Fruit fly (Drosophila melanogaster) whole organism, embryonic: Measurements from ENCODE around the gene CG11068.

Experiments used
- Blimp-1 ChIP-seq: fragments of 200-800 bp; sonication (Bioruptor generic); optimal IDR thresholded peaks from 3 replicates; lab custom pipeline; 2018; ENCODE audit warnings: missing biosample characterization, missing genetic modification characterization, mild to moderate bottlenecking, moderate library complexity, missing genetic modification reagents
- CG11085 ChIP-seq: fragments of 200-800 bp; sonication (Bioruptor generic); IDR thresholded peaks from 2 replicates; pipeline ENCODE4 v1.3.6; 2022; ENCODE audit warnings: missing biosample characterization, missing genetic modification characterization
- CG11560 ChIP-seq: fragments of 200-800 bp; sonication (Bioruptor generic); IDR thresholded peaks from 3 replicates; pipeline ENCODE4 v1.3.6; 2022; ENCODE audit warnings: missing biosample characterization, missing genetic modification characterization
- CG11696 ChIP-seq: fragments of 200-800 bp; sonication (Bioruptor generic); IDR thresholded peaks from 2 replicates; pipeline ENCODE4 v1.3.6; 2022; ENCODE audit warnings: missing biosample characterization, missing genetic modification characterization
- CG12155 ChIP-seq: fragments of 200-800 bp; sonication (Bioruptor generic); optimal IDR thresholded peaks from 3 replicates; lab custom pipeline; 2016; ENCODE audit warnings: missing biosample characterization, missing genetic modification characterization
- CG12744 ChIP-seq: fragments of 200-800 bp; sonication (Bioruptor generic); optimal IDR thresholded peaks from 2 replicates; lab custom pipeline; 2016; ENCODE audit warnings: missing biosample characterization, missing genetic modification characterization
- CG13624 ChIP-seq: fragments of 200-800 bp; sonication (Bioruptor generic); optimal IDR thresholded peaks from 2 replicates; lab custom pipeline; 2016; ENCODE audit warnings: missing biosample characterization, missing genetic modification characterization
- CG15269 ChIP-seq: fragments of 200-800 bp; sonication (Bioruptor generic); optimal IDR thresholded peaks from 2 replicates; lab custom pipeline; 2018; ENCODE audit warnings: missing biosample characterization, mild to moderate bottlenecking, missing genetic modification characterization, moderate library complexity
- CG15696 ChIP-seq: fragments of 200-800 bp; sonication (Bioruptor generic); optimal IDR thresholded peaks from 2 replicates; lab custom pipeline; 2019; ENCODE audit warnings: missing biosample characterization, mild to moderate bottlenecking, missing genetic modification characterization, moderate library complexity
- CG16815 ChIP-seq: fragments of 200-800 bp; sonication (Bioruptor generic); optimal IDR thresholded peaks from 3 replicates; lab custom pipeline; 2017; ENCODE audit warnings: missing biosample characterization, mild to moderate bottlenecking, missing genetic modification characterization
- CG2199 ChIP-seq: fragments of 200-800 bp; sonication (Bioruptor generic); IDR thresholded peaks from 3 replicates; pipeline ENCODE4 v1.3.6; 2022; ENCODE audit warnings: missing biosample characterization, missing genetic modification characterization
- CG31441 ChIP-seq: fragments of 200-800 bp; sonication (Bioruptor generic); IDR thresholded peaks from 2 replicates; pipeline ENCODE4 v1.3.6; 2022; ENCODE audit warnings: missing biosample characterization, missing genetic modification characterization
- CG3163 ChIP-seq: fragments of 200-800 bp; sonication (Bioruptor generic); optimal IDR thresholded peaks from 3 replicates; lab custom pipeline; 2016; ENCODE audit warnings: missing biosample characterization, missing genetic modification characterization
- CG3407 ChIP-seq: fragments of 200-800 bp; sonication (Bioruptor generic); optimal IDR thresholded peaks from 2 replicates; lab custom pipeline; 2018; ENCODE audit warnings: missing biosample characterization, mild to moderate bottlenecking, missing genetic modification characterization
- CG34376 ChIP-seq: fragments of 200-800 bp; sonication (Bioruptor generic); optimal IDR thresholded peaks from 2 replicates; lab custom pipeline; 2018; ENCODE audit warnings: missing biosample characterization, mild to moderate bottlenecking, missing genetic modification characterization
- CG4282 ChIP-seq: fragments of 200-800 bp; sonication (Bioruptor generic); optimal IDR thresholded peaks from 2 replicates; lab custom pipeline; 2016; ENCODE audit warnings: missing biosample characterization, missing genetic modification characterization
- CG9609 ChIP-seq: fragments of 200-800 bp; sonication (Bioruptor generic); optimal IDR thresholded peaks from 3 replicates; lab custom pipeline; 2016; ENCODE audit warnings: missing biosample characterization, missing genetic modification characterization
- D ChIP-seq, 2 experiments: fragments of 200-800 bp in 1 of 2; fragments of >200 bp in 1 of 2; sonication (Bioruptor generic) in 1 of 2; optimal IDR thresholded peaks; 2 replicates in 1 of 2; 3 replicates in 1 of 2; lab custom pipeline; 2017; ENCODE audit warnings: mild to moderate bottlenecking in 1 of 2, missing biosample characterization in 1 of 2, missing genetic modification characterization in 1 of 2, missing genetic modification reagents in 1 of 2
- Fer2 ChIP-seq: fragments of 200-800 bp; sonication (Bioruptor generic); optimal IDR thresholded peaks from 2 replicates; lab custom pipeline; 2018; ENCODE audit warnings: missing biosample characterization, mild to moderate bottlenecking, missing genetic modification characterization, moderate library complexity
- HHEX ChIP-seq: fragments of 200-800 bp; sonication (Bioruptor generic); optimal IDR thresholded peaks from 3 replicates; lab custom pipeline; 2017; ENCODE audit warnings: missing biosample characterization, mild to moderate bottlenecking, missing genetic modification characterization, missing genetic modification reagents
- HmgZ ChIP-seq: fragments of 200-800 bp; sonication (Bioruptor generic); optimal IDR thresholded peaks from 2 replicates; lab custom pipeline; 2018; ENCODE audit warnings: missing biosample characterization, mild to moderate bottlenecking, missing genetic modification characterization
- Hr39 ChIP-seq: fragments of >200 bp; optimal IDR thresholded peaks from 2 replicates; lab custom pipeline; 2017
- MBD-R2 ChIP-seq: fragments of 200-800 bp; sonication (Bioruptor generic); IDR thresholded peaks from 2 replicates; pipeline ENCODE4 v1.3.6; 2022; ENCODE audit warnings: missing biosample characterization, missing genetic modification characterization
- Max ChIP-seq: fragments of 200-800 bp; sonication (Bioruptor generic); optimal IDR thresholded peaks from 2 replicates; lab custom pipeline; 2016; ENCODE audit warnings: missing biosample characterization, mild to moderate bottlenecking, missing genetic modification characterization
- NFAT ChIP-seq: fragments of 200-800 bp; sonication (Bioruptor generic); IDR thresholded peaks from 2 replicates; pipeline ENCODE4 v1.3.6; 2022; ENCODE audit warnings: missing biosample characterization, missing genetic modification characterization
- Nf-YC ChIP-seq: fragments of 200-800 bp; optimal IDR thresholded peaks from 3 replicates; lab custom pipeline; 2019; ENCODE audit warnings: missing biosample characterization, mild to moderate bottlenecking, missing genetic modification characterization, moderate library complexity
- Opbp ChIP-seq: fragments of 200-800 bp; sonication (Bioruptor generic); IDR thresholded peaks from 3 replicates; pipeline ENCODE4 v1.3.6; 2022; ENCODE audit warnings: missing biosample characterization, missing genetic modification characterization; ENCODE audit not compliant: partially characterized antibody
- Optix ChIP-seq: fragments of 200-800 bp; sonication (Bioruptor generic); IDR thresholded peaks from 3 replicates; pipeline ENCODE4 v1.3.6; 2022; ENCODE audit warnings: missing biosample characterization, missing genetic modification characterization
- Ssrp ChIP-seq: fragments of 200-800 bp; sonication (Bioruptor generic); optimal IDR thresholded peaks from 2 replicates; lab custom pipeline; 2018; ENCODE audit warnings: missing biosample characterization, mild to moderate bottlenecking, missing genetic modification characterization, moderate library complexity
- al ChIP-seq: fragments of 200-800 bp; sonication (Bioruptor generic); IDR thresholded peaks from 2 replicates; pipeline ENCODE4 v1.3.6; 2022; ENCODE audit warnings: missing biosample characterization, missing genetic modification characterization
- amos ChIP-seq: fragments of 200-800 bp; sonication (Bioruptor generic); IDR thresholded peaks from 2 replicates; pipeline ENCODE4 v1.3.6; 2022; ENCODE audit warnings: missing biosample characterization, missing genetic modification characterization; ENCODE audit not compliant: partially characterized antibody
- ash1 ChIP-seq: fragments of 200-800 bp; sonication (Bioruptor generic); optimal IDR thresholded peaks from 2 replicates; lab custom pipeline; 2018; ENCODE audit warnings: missing biosample characterization, mild to moderate bottlenecking, missing genetic modification characterization
- chinmo ChIP-seq: fragments of 200-800 bp; sonication (Bioruptor generic); IDR thresholded peaks from 4 replicates; pipeline ENCODE4 v1.3.6; 2022; ENCODE audit warnings: missing biosample characterization, missing genetic modification characterization; ENCODE audit not compliant: partially characterized antibody
- crol ChIP-seq: fragments of 200-800 bp; sonication (Bioruptor generic); IDR thresholded peaks from 2 replicates; pipeline ENCODE4 v1.3.6; 2022; ENCODE audit warnings: missing biosample characterization, missing genetic modification characterization
- dimm ChIP-seq: fragments of 200-800 bp; sonication (Bioruptor generic); IDR thresholded peaks from 2 replicates; pipeline ENCODE4 v1.3.6; 2022; ENCODE audit warnings: missing biosample characterization, missing genetic modification characterization
- ham ChIP-seq: fragments of 200-800 bp; sonication (Bioruptor generic); IDR thresholded peaks from 2 replicates; pipeline ENCODE4 v1.3.6; 2022; ENCODE audit warnings: missing biosample characterization, missing genetic modification characterization
- her ChIP-seq: fragments of 200-800 bp; sonication (Bioruptor generic); optimal IDR thresholded peaks from 2 replicates; lab custom pipeline; 2016; ENCODE audit warnings: missing biosample characterization, missing genetic modification characterization
- jing ChIP-seq: fragments of 200-800 bp; sonication (Bioruptor generic); optimal IDR thresholded peaks from 2 replicates; lab custom pipeline; 2018; ENCODE audit warnings: missing biosample characterization, mild to moderate bottlenecking, missing genetic modification characterization
- ken ChIP-seq: fragments of 200-800 bp; sonication (Bioruptor generic); IDR thresholded peaks from 3 replicates; pipeline ENCODE4 v1.3.6; 2022; ENCODE audit warnings: missing biosample characterization, missing genetic modification characterization
- lola ChIP-seq, 3 experiments: fragments of >200 bp in 2 of 3; fragments of 200-800 bp in 1 of 3; sonication (Bioruptor generic) in 1 of 3; optimal IDR thresholded peaks; 2 replicates each; lab custom pipeline; 2017 to 2019; ENCODE audit warnings: missing biosample characterization in 3 of 3, missing genetic modification characterization in 3 of 3, mild to moderate bottlenecking in 1 of 3, moderate library complexity in 1 of 3
- rib ChIP-seq: fragments of 200-800 bp; sonication (Bioruptor generic); IDR thresholded peaks from 2 replicates; pipeline ENCODE4 v1.3.6; 2022; ENCODE audit warnings: missing biosample characterization, missing genetic modification characterization
- salm ChIP-seq: fragments of 200-800 bp; sonication (Bioruptor generic); optimal IDR thresholded peaks from 2 replicates; lab custom pipeline; 2018; ENCODE audit warnings: missing biosample characterization, mild to moderate bottlenecking, missing genetic modification characterization
- sens-2 ChIP-seq: fragments of 200-800 bp; sonication (Bioruptor generic); IDR thresholded peaks from 2 replicates; pipeline ENCODE4 v1.3.6; 2022; ENCODE audit warnings: missing biosample characterization, missing genetic modification characterization
- slbo ChIP-seq: fragments of 200-800 bp; sonication (Bioruptor generic); IDR thresholded peaks from 2 replicates; pipeline ENCODE4 v1.3.6; 2022; ENCODE audit warnings: missing biosample characterization, missing genetic modification characterization
- slp2 ChIP-seq: fragments of 200-800 bp; sonication (Bioruptor generic); optimal IDR thresholded peaks from 2 replicates; lab custom pipeline; 2016; ENCODE audit warnings: missing biosample characterization, missing genetic modification characterization
- tup ChIP-seq: fragments of 200-800 bp; sonication (Bioruptor generic); optimal IDR thresholded peaks from 2 replicates; lab custom pipeline; 2016; ENCODE audit warnings: missing biosample characterization, mild to moderate bottlenecking, missing genetic modification characterization, moderate library complexity
- usp ChIP-seq: fragments of >200 bp; optimal IDR thresholded peaks from 2 replicates; lab custom pipeline; 2017; ENCODE audit warnings: missing biosample characterization, missing genetic modification characterization
- z ChIP-seq: fragments of 200-800 bp; sonication (Bioruptor generic); IDR thresholded peaks from 3 replicates; pipeline ENCODE4 v1.3.6; 2022; ENCODE audit warnings: missing biosample characterization, missing genetic modification characterization

Gene CG11068

dm6 chrX:13995977-13996723 is 41.1 kb downstream of the CG11068 start, which contains the start of gene ben (continued):
- TF ChIP-seq tup (GFP tag; lab: Kevin White, UChicago) (peak; percentile 50), salm (tag; lab: Kevin White, UChicago) (peak; percentile 52), CG13624 (GFP tag; lab: Kevin White, UChicago) (peak; percentile 83), jing (GFP tag; lab: Kevin White, UChicago) (peak; percentile 67), CG9609 (GFP tag; lab: Kevin White, UChicago) (peak; percentile 76), rib (GFP tag; lab: Robert Waterston, UW) (peak; percentile 44; the same call in 1 of the 2 replicates), NFAT (GFP tag; lab: Robert Waterston, UW) (peak; percentile 57), MBD-R2 (GFP tag; lab: Robert Waterston, UW) (peak; percentile 73), Hr39 (lab: Kevin White, UChicago) (no peak), al (GFP tag; lab: Robert Waterston, UW) (peak; percentile 59), Nf-YC (tag; lab: Kevin White, UChicago) (peak; percentile 75), CG15696 (tag; lab: Kevin White, UChicago) (peak; percentile 87), her (GFP tag; lab: Kevin White, UChicago) (peak; percentile 53), D (optimal IDR thresholded peaks at IDR 0.05; lab: Kevin White, UChicago) (no peak), D (GFP tag; optimal IDR thresholded peaks at IDR 0.05; lab: Kevin White, UChicago) (peak; percentile 74), Opbp (peak; percentile 33; the same call in 1 of the 3 replicates), HmgZ (tag; lab: Kevin White, UChicago) (peak; percentile 75), ham (GFP tag; lab: Robert Waterston, UW) (peak; percentile 63; the same call in 1 of the 2 replicates), HHEX (GFP tag; lab: Kevin White, UChicago) (peak; percentile 74), Max (peak; percentile 64), CG11560 (tag; lab: Robert Waterston, UW) (no peak; the same call in 2 of the 3 replicates), Blimp-1 (GFP tag; lab: Kevin White, UChicago) (peak; percentile 66), CG16815 (peak; percentile 88), Fer2 (tag; lab: Kevin White, UChicago) (peak; percentile 50), CG12744 (GFP tag; lab: Kevin White, UChicago) (peak; percentile 62), CG34376 (GFP tag; lab: Kevin White, UChicago) (peak; percentile 57), crol (0 out of 2 replicates have a peak, but pooled peaks have one; percentile 17), lola (GFP tag; optimal IDR thresholded peaks at IDR 0.05; lab: Kevin White, UChicago) (peak in 2 of 3 experiments; percentile 27 to 84), CG12155 (GFP tag; lab: Kevin White, UChicago) (peak; percentile 74), chinmo (GFP tag; lab: Robert Waterston, UW) (no peak), Ssrp (no peak), slp2 (peak; percentile 82), dimm (GFP tag; lab: Robert Waterston, UW) (0 out of 2 replicates have a peak, but pooled peaks have one; percentile 22), z (GFP tag; lab: Robert Waterston, UW) (no peak), CG11085 (no peak; the same call in 1 of the 2 replicates), ash1 (GFP tag; lab: Kevin White, UChicago) (no peak), usp (GFP tag; lab: Kevin White, UChicago) (no peak), CG3407 (peak; percentile 36), CG31441 (GFP tag; lab: Robert Waterston, UW) (peak; percentile 76), CG11696 (GFP tag; lab: Robert Waterston, UW) (no peak), ken (peak; percentile 78; the same call in 2 of the 3 replicates), CG4282 (peak; percentile 67), CG15269 (tag; lab: Kevin White, UChicago) (no peak), slbo (GFP tag; lab: Robert Waterston, UW) (peak; percentile 92), CG2199 (GFP tag; lab: Robert Waterston, UW) (peak; percentile 61; the same call in 1 of the 3 replicates), CG3163 (peak; percentile 52), sens-2 (GFP tag; lab: Robert Waterston, UW) (no peak; the same call in 1 of the 2 replicates), amos (peak; percentile 24; the same call in 1 of the 2 replicates), Optix (peak; percentile 72)
